Worm (Caenorhabditis elegans) whole organism, dauer: ENCODE results near the gene srd-20.

Experiments used
- unc-62 ChIP-seq: sonication (generic microtip); optimal IDR thresholded peaks from 2 replicates; lab custom pipeline; 2017; ENCODE audit warnings: missing biosample characterization, missing genetic modification reagents, missing genetic modification characterization

srd-20 gene

ce11 chrV:6101243-6101898 lies 46.0 kb downstream of the srd-20 start:
- no peak for TF ChIP-seq unc-62 (GFP tag; lab: Kevin White, UChicago)

DNA sequence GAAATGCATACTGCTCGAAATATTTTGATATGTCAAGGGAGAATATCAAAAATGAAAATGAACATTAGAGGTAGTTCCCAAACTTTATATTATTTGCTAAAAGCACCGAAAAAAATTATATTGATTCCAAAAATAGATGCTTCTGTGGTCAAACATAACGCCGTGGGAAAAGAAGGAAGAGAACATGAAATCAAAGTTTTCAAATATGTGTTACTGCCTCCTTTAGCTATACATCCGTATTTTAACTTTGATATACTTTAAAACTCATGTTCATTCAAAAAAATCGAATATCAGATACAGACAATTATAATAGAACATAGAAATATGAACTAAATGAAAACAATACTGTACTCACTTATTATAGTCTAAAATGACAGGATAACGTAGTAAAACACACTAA lies 48.0 kb downstream of the srd-20 start, which contains the start of gene Y38A10A.11:
Y38A10A.11 (minus strand) TSS at position 101 of the 400 bp plus-strand sequence.
- no peak for TF ChIP-seq unc-62 (GFP tag; lab: Kevin White, UChicago)

DNA sequence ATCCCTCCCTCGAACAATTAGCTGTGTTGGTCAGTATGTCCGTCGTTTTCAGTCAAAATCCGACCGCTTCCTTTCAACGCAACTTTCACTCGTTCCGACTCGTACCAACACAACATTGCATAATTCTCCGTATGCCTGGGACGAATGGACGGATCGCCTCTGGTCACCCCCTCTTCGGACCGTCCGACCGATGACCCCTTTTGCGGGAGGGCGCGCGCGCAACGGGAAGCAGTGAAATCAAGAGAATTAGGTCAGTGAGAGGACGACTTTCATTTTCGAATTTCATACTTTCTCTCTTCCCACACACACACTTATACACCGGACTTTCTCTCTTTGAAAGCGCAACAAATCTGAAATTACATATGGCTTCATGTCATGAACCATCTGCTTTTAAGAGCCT lies 50.0 kb downstream of the srd-20 start, which contains the start of gene atf-8:
atf-8 (plus strand) TSS at position 234 of the 400 bp plus-strand sequence.
- TF ChIP-seq unc-62 (GFP tag; lab: Kevin White, UChicago): no peak
